Fruit fly (Drosophila melanogaster): Measurements from ENCODE around the gene hth.

- TF ChIP-seq CG12391 (tag; optimal IDR thresholded peaks at IDR 0.05) (no peak), CG14050 (GFP tag; IDR thresholded peaks at IDR 0.05) (no peak), CG15601 (tag; optimal IDR thresholded peaks at IDR 0.05) (peak; percentile 65), Lhr (GFP tag; optimal IDR thresholded peaks at IDR 0.05) (no peak), dimm (GFP tag; IDR thresholded peaks at IDR 0.05) (no peak), CG6813 (GFP tag; optimal IDR thresholded peaks at IDR 0.05) (peak; percentile 46)
Observed at dm6 chr3R:10521182-10521727, 118.1 kb downstream of the hth start.

Measured in whole organism, embryonic.